Fruit fly (Drosophila melanogaster): Measurements from ENCODE around the gene CG6432.

DNA sequence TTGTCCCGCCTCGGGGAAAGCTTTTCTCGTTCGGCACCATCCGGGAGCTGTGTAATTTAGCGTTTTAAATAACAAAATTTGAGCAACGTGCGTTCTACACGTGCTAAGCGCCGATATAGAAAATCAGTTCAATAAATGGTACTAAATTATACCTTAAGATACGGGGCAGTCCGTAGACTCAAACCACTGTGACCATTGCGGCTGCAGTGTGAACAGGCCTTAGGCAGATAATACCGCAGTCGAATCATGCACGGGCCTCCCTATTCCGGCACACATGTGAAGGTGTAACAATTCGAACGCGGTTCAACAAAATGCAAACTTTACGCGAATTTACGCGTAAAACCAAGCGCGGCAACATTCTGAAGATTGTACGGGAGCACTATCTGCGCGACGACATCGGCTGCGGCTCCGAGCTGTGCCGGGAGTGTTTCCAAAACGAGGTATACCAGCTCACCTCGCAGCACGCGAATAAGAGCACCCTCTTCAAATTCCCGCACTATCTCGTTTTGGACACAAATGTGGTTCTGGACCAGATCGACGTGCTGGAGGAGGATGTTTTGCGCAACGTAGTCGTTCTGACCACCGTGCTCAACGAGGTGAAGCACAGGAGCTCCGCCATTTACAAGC lies 3.4 kb upstream of the CG6432 start, which contains the start of the genes Rrp5 and Dis3:
- TF ChIP-seq Ets98B (GFP tag; IDR thresholded peaks at IDR 0.05) (no peak), CG13204 (GFP tag; optimal IDR thresholded peaks at IDR 0.05) (no peak), rn (GFP tag; IDR thresholded peaks at IDR 0.05) (no peak), EcR (GFP tag; optimal IDR thresholded peaks at IDR 0.05) (no peak), CG17806 (tag; optimal IDR thresholded peaks at IDR 0.05) (no peak), CG4496 (GFP tag; IDR thresholded peaks at IDR 0.05) (peak; percentile 35; the same call in 1 of the 3 replicates), CG34367 (tag; optimal IDR thresholded peaks at IDR 0.05) (no peak), CG14655 (GFP tag; optimal IDR thresholded peaks at IDR 0.05) (no peak), fd96Ca (GFP tag; IDR thresholded peaks at IDR 0.05) (peak; percentile 41; the same call in 1 of the 3 replicates), Pif1B (GFP tag; optimal IDR thresholded peaks at IDR 0.05) (no peak), CG8301 (tag; optimal IDR thresholded peaks at IDR 0.05) (no peak), CG15710 (tag; optimal IDR thresholded peaks at IDR 0.05) (no peak)

Data from whole organism, pupa.